Fruit fly (Drosophila melanogaster) whole organism: ENCODE measurements around the gene CG9784.

Experiments
- CG8478 ChIP-seq: fragments of >200 bp; optimal IDR thresholded peaks from 2 replicates; lab custom pipeline; 2018; ENCODE audit warnings: inconsistent platforms
- Dll ChIP-seq: fragments of >200 bp; optimal IDR thresholded peaks from 2 replicates; lab custom pipeline; 2017
- EcR ChIP-seq, 2 experiments: fragments of >200 bp; optimal IDR thresholded peaks; 2 replicates each; lab custom pipeline; 2017; ENCODE audit warnings: missing biosample characterization in 2 of 2, missing genetic modification characterization in 2 of 2, missing genetic modification reagents in 2 of 2
- pan ChIP-seq: fragments of >200 bp; optimal IDR thresholded peaks from 2 replicates; lab custom pipeline; 2017
- psq ChIP-seq: fragments of >200 bp; optimal IDR thresholded peaks from 2 replicates; lab custom pipeline; 2017
- usp ChIP-seq: fragments of >200 bp; optimal IDR thresholded peaks from 2 replicates; lab custom pipeline; 2017; ENCODE audit warnings: missing biosample characterization, missing genetic modification characterization, mixed read lengths

DNA sequence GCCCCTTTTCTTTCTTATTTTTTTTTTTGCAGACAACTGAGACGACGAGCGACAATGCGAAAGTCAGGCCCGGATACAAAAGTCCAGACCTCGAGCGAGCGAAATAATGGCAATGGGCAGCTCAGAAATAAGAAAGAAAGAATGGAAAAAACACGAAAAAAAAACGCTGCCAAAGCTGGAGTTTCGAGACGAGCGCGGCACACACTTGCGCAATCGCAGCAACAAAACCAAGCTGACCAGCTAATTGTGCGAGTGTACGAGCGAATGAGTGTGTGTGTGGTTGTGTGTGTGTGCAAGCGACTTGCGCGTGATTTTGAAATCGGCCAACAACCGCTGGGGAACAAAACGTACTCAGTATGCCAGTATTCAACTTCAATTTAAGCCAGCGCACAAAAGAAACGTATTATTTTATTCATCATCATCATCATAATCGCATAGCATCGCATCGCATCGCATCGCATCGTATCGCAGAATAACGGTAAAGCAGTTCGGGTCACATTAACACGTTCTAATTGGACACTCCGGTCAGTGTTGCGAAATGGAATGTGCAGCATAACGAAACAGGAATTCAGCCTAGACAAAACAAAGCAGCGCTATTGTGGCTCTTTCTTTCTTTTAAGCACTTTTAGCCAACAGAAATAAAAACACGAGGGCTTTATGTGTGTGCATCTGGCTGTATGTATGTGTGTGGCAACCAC lies 48.9 kb upstream of the CG9784 start:
- TF ChIP-seq usp (GFP tag; lab: Kevin White, UChicago) (no peak), pan (lab: Kevin White, UChicago) (no peak), CG8478 (lab: Kevin White, UChicago) (no peak), EcR (GFP tag; optimal IDR thresholded peaks at IDR 0.05; lab: Kevin White, UChicago) (no peak), psq (lab: Kevin White, UChicago) (no peak), Dll (no peak)
